Worm (Caenorhabditis elegans) whole organism, L2 larva: Measurements from ENCODE around the gene mlt-4.

Experiments
- F13H6.1 ChIP-seq: sonication (generic microtip); optimal IDR thresholded peaks from 2 replicates; lab custom pipeline; 2016; ENCODE audit warnings: missing genetic modification characterization, missing compliant biosample characterization
- R02D3.7 ChIP-seq: fragments of 150-350 bp; optimal IDR thresholded peaks from 2 replicates; lab custom pipeline; 2014; ENCODE audit warnings: missing biosample characterization, missing genetic modification characterization
- ZK546.5 ChIP-seq: sonication (generic microtip); optimal IDR thresholded peaks from 2 replicates; lab custom pipeline; 2017; ENCODE audit warnings: missing biosample characterization, missing genetic modification characterization
- aly-2 ChIP-seq: fragments of 150-350 bp; optimal IDR thresholded peaks from 2 replicates; lab custom pipeline; 2014; ENCODE audit warnings: missing biosample characterization, missing genetic modification characterization
- ama-1 ChIP-seq: fragments of 150-350 bp; optimal IDR thresholded peaks from 2 replicates; lab custom pipeline; 2018; ENCODE audit warnings: inconsistent platforms
- blmp-1 ChIP-seq: sonication (generic microtip); optimal IDR thresholded peaks from 2 replicates; lab custom pipeline; 2017; ENCODE audit warnings: missing genetic modification characterization, mild to moderate bottlenecking, missing compliant biosample characterization, antibody characterized with exemption, moderate library complexity; ENCODE audit not compliant: insufficient read depth
- ceh-16 ChIP-seq: fragments of 150-350 bp; optimal IDR thresholded peaks from 2 replicates; lab custom pipeline; 2014; ENCODE audit warnings: missing biosample characterization, missing genetic modification characterization
- ceh-82 ChIP-seq: fragments of 150-350 bp; optimal IDR thresholded peaks from 2 replicates; lab custom pipeline; 2014; ENCODE audit warnings: missing biosample characterization, missing genetic modification characterization
- crh-2 ChIP-seq: sonication (generic microtip); optimal IDR thresholded peaks from 2 replicates; lab custom pipeline; 2017; ENCODE audit warnings: missing biosample characterization, missing genetic modification characterization
- dmd-4 ChIP-seq: sonication (generic microtip); optimal IDR thresholded peaks from 2 replicates; lab custom pipeline; 2017; ENCODE audit warnings: missing biosample characterization, missing genetic modification characterization
- elt-3 ChIP-seq: sonication (generic microtip); optimal IDR thresholded peaks from 2 replicates; lab custom pipeline; 2017; ENCODE audit warnings: missing biosample characterization, missing genetic modification characterization
- lin-11 ChIP-seq: fragments of 150-350 bp; sonication (generic microtip); optimal IDR thresholded peaks from 2 replicates; lab custom pipeline; 2014; ENCODE audit warnings: missing biosample characterization, missing genetic modification characterization, inconsistent platforms, mixed read lengths
- lin-13 ChIP-seq: fragments of 150-350 bp; optimal IDR thresholded peaks from 2 replicates; lab custom pipeline; 2014; ENCODE audit warnings: missing biosample characterization, missing genetic modification reagents, missing genetic modification characterization
- lsy-2 ChIP-seq, 2 experiments: fragments of 150-350 bp in 1 of 2; sonication (generic microtip) in 1 of 2; optimal IDR thresholded peaks; 2 replicates each; lab custom pipeline; 2014 to 2017; ENCODE audit warnings: missing biosample characterization in 2 of 2, missing genetic modification characterization in 2 of 2
- mab-5 ChIP-seq: fragments of 150-350 bp; optimal IDR thresholded peaks from 2 replicates; lab custom pipeline; 2014; ENCODE audit warnings: missing biosample characterization, missing genetic modification characterization
- mbf-1 ChIP-seq: sonication (generic microtip); optimal IDR thresholded peaks from 2 replicates; lab custom pipeline; 2017; ENCODE audit warnings: missing biosample characterization, missing genetic modification characterization
- mdl-1 ChIP-seq, 2 experiments: fragments of 150-350 bp in 1 of 2; sonication (generic microtip) in 1 of 2; optimal IDR thresholded peaks; 2 replicates each; lab custom pipeline; 2017; ENCODE audit warnings: missing biosample characterization in 2 of 2, missing genetic modification characterization in 2 of 2
- nhr-11 ChIP-seq: fragments of 150-350 bp; optimal IDR thresholded peaks from 2 replicates; lab custom pipeline; 2014; ENCODE audit warnings: missing biosample characterization, missing genetic modification characterization
- nhr-12 ChIP-seq: fragments of 150-350 bp; optimal IDR thresholded peaks from 2 replicates; lab custom pipeline; 2014; ENCODE audit warnings: missing biosample characterization, missing genetic modification characterization
- nhr-129 ChIP-seq: fragments of 150-350 bp; optimal IDR thresholded peaks from 2 replicates; lab custom pipeline; 2014; ENCODE audit warnings: missing biosample characterization, missing genetic modification characterization
- nhr-21 ChIP-seq: fragments of 150-350 bp; optimal IDR thresholded peaks from 2 replicates; lab custom pipeline; 2014; ENCODE audit warnings: missing biosample characterization, missing genetic modification characterization
- nhr-23 ChIP-seq: fragments of 150-350 bp; optimal IDR thresholded peaks from 2 replicates; lab custom pipeline; 2014; ENCODE audit warnings: missing biosample characterization, missing genetic modification reagents, missing genetic modification characterization
- nhr-237 ChIP-seq: fragments of 150-350 bp; optimal IDR thresholded peaks from 2 replicates; lab custom pipeline; 2014; ENCODE audit warnings: missing biosample characterization, missing genetic modification characterization
- nhr-25 ChIP-seq: fragments of 150-350 bp; sonication (generic microtip); optimal IDR thresholded peaks from 3 replicates; lab custom pipeline; 2014; ENCODE audit warnings: missing biosample characterization, missing genetic modification characterization
- peb-1 ChIP-seq: fragments of 150-350 bp; optimal IDR thresholded peaks from 2 replicates; lab custom pipeline; 2014; ENCODE audit warnings: missing biosample characterization, missing genetic modification characterization
- skn-1 ChIP-seq: sonication (generic microtip); optimal IDR thresholded peaks from 2 replicates; lab custom pipeline; 2017; ENCODE audit warnings: missing biosample characterization, missing genetic modification characterization
- sma-3 ChIP-seq: sonication (generic microtip); optimal IDR thresholded peaks from 2 replicates; lab custom pipeline; 2016; ENCODE audit warnings: missing genetic modification reagents, missing genetic modification characterization, missing compliant biosample characterization
- unc-39 ChIP-seq: fragments of 150-350 bp; optimal IDR thresholded peaks from 2 replicates; lab custom pipeline; 2014; ENCODE audit warnings: missing biosample characterization, missing genetic modification characterization
- unc-55 ChIP-seq: fragments of 150-350 bp; sonication (generic microtip); optimal IDR thresholded peaks from 3 replicates; lab custom pipeline; 2014; ENCODE audit warnings: missing biosample characterization, missing genetic modification reagents, missing genetic modification characterization
- zag-1 ChIP-seq: fragments of 150-350 bp; optimal IDR thresholded peaks from 2 replicates; lab custom pipeline; 2014; ENCODE audit warnings: missing biosample characterization, missing genetic modification characterization
- ztf-11 ChIP-seq: sonication (generic microtip); optimal IDR thresholded peaks from 2 replicates; lab custom pipeline; 2017; ENCODE audit warnings: missing biosample characterization, missing genetic modification characterization
- ztf-4 ChIP-seq: fragments of 150-350 bp; optimal IDR thresholded peaks from 2 replicates; lab custom pipeline; 2014; ENCODE audit warnings: missing biosample characterization, missing genetic modification characterization

Gene mlt-4

DNA sequence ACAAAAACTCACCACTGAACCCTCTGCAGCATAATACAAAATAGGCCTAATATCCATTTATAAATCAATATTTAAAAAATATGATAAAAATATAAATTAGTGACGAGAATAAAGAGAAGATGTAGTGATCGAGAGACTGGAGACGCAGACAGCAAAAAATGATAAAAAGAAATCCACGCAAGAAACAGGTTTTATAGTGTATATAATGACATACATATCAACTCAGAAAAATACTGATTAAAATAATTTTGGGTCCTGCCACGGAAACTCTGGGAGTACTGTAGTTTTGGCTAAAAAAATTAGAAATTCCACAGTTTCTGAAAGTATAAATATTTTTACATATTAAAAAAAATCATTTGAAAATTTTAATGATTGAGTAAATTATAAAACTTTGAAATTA lies at the start of gene mlt-4:
mlt-4 (minus strand) TSS at position 101 of the 400 bp plus-strand sequence.
- TF ChIP-seq nhr-25 (tag; lab: Kevin White, UChicago) (no peak), aly-2 (no peak), nhr-11 (tag; lab: Kevin White, UChicago) (no peak), ceh-16 (tag; lab: Kevin White, UChicago) (no peak), lin-13 (GFP tag; lab: Kevin White, UChicago) (no peak), R02D3.7 (tag; lab: Kevin White, UChicago) (no peak), unc-39 (tag; lab: Kevin White, UChicago) (no peak), blmp-1 (tag; lab: Kevin White, UChicago) (no peak), ztf-11 (tag; lab: Kevin White, UChicago) (no peak), nhr-237 (no peak), dmd-4 (tag; lab: Kevin White, UChicago) (no peak)

DNA sequence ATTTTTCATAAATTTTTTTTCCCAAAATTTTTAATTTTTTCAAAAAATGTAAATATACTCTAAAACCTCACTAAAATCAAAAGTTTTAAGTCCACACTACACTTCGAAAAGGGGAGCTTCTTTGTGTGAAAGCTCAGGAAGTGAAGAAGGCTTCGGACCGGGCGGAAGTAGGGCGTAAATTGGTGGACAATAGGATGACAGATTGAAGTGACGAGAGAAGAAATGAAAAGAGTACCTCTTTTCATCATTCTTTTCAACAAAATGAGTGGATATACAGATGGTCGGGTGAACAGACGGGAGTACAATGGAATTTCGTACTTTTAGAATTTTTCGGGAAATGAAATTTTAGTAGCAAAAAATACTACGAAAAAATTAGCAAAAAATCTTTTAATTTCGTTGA lies 49.7 kb upstream of the mlt-4 start:
- TF ChIP-seq skn-1 (tag; lab: Kevin White, UChicago), result no peak
- TF ChIP-seq, all 48 proteins: peak for 0

DNA sequence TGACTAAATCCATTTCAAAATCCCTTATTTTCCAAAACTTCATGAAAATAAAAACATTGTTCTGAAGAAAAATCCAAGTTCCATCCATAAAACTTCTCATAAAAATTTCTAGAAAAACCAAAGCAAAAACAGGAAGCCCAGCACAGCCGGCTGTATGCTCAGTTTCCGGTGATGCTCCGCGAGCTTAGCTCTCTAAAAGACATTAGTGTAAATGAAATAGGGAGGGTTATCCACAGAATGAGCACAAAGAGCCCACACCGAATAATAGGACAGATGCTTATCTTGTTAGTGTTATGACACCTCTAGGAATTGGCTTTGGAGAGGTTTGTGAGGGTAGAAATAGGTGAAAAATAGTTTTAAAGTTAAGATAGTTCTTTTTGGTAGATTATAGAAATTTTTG lies 48.8 kb upstream of the mlt-4 start:
- TF ChIP-seq sma-3 (GFP tag; lab: Kevin White, UChicago) (no peak), nhr-237 (no peak), peb-1 (tag; lab: Kevin White, UChicago) (no peak), ZK546.5 (tag; lab: Kevin White, UChicago) (no peak), lin-11 (tag; lab: Kevin White, UChicago) (no peak), mab-5 (tag; lab: Kevin White, UChicago) (no peak)

DNA sequence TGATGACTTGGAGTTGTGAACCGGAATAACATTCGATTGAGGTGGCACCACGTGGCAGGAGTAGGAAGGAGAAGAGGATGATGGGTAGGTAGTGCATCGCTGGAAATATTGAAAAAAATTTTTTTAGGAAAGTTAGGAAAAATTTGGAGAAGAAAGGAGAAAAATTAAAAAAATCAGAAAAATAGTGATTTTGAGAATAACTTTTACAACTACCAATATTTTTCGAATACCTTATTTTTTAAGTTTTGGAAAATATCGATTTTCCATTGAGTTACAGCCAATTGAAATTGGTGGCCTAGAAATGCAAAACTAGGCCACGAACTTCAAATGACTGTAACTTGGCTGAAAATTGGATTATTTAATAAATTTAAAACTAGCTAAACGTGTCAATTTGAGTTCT lies 46.0 kb upstream of the mlt-4 start, which contains the start of gene Y38H6A.5:
Y38H6A.5 (minus strand) TSS at position 101 of the 400 bp plus-strand sequence.
- TF ChIP-seq mdl-1 (tag; optimal IDR thresholded peaks at IDR 0.05; lab: Kevin White, UChicago) (no peak), ceh-82 (no peak), unc-55 (GFP tag; lab: Kevin White, UChicago) (no peak), lsy-2 (tag; optimal IDR thresholded peaks at IDR 0.05; lab: Kevin White, UChicago) (no peak), nhr-23 (tag; lab: Kevin White, UChicago) (no peak), nhr-25 (tag; lab: Kevin White, UChicago) (no peak), nhr-21 (tag; lab: Kevin White, UChicago) (no peak), unc-39 (tag; lab: Kevin White, UChicago) (no peak)

DNA sequence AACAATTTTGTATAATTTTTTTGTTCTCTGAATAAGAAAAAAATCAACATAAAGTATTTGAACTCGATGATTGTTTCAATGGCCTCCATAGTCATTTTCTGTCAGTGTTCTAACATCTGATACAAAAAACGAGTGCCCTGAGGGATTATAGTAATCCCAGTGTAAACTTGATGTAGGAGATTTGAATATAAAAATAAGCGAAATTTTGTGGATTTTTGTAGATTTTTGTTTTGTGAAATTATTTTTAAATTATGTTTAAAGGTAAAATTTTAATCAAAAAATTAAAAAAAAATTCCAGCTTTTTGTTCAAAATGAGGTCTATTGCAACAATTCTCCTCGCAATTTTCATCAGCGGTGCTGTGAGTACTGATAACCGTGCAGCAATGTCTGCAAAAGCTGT lies 36.2 kb upstream of the mlt-4 start, which contains the start of gene Y38H6A.1:
Y38H6A.1 (plus strand) TSS at position 301 of the 400 bp plus-strand sequence.
- TF ChIP-seq blmp-1 (tag; lab: Kevin White, UChicago) (no peak), nhr-23 (tag; lab: Kevin White, UChicago) (no peak), lin-11 (tag; lab: Kevin White, UChicago) (no peak), R02D3.7 (tag; lab: Kevin White, UChicago) (no peak), nhr-12 (tag; lab: Kevin White, UChicago) (no peak), nhr-129 (tag; lab: Kevin White, UChicago) (no peak), ztf-11 (tag; lab: Kevin White, UChicago) (no peak), crh-2 (tag; lab: Kevin White, UChicago) (no peak), skn-1 (tag; lab: Kevin White, UChicago) (no peak), ama-1 (no peak), zag-1 (tag; lab: Kevin White, UChicago) (no peak), lin-13 (GFP tag; lab: Kevin White, UChicago) (no peak), mbf-1 (tag; lab: Kevin White, UChicago) (no peak), mdl-1 (tag; optimal IDR thresholded peaks at IDR 0.05; lab: Kevin White, UChicago) (no peak), unc-55 (GFP tag; lab: Kevin White, UChicago) (no peak), F13H6.1 (tag; lab: Kevin White, UChicago) (no peak), elt-3 (tag; lab: Kevin White, UChicago) (no peak), lsy-2 (tag; optimal IDR thresholded peaks at IDR 0.05; lab: Kevin White, UChicago) (no peak)

DNA sequence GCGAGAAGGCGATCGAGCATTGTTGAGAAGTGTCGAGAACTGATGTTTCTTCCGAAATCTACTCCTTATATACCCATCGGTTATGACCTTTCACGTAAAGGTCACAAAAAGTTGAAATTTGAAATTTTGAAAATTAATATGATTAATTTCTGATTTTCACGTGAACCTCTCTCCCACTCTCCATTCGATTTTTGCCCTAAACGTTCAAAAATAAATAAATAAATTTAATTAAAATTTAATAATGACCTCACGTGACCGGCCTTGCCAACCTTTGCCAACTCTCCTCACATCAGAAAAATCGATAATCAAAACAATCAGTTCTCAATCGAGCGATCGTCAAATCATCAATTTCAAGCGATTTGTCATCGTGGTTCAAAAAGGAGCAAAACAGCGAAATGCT lies 28.2 kb upstream of the mlt-4 start, which contains the start of gene Y113G7C.1:
Y113G7C.1 (plus strand) TSS at position 301 of the 400 bp plus-strand sequence.
- TF ChIP-seq ZK546.5 (tag; lab: Kevin White, UChicago) (no peak), nhr-237 (no peak), ztf-4 (tag; lab: Kevin White, UChicago) (no peak), elt-3 (tag; lab: Kevin White, UChicago) (no peak)
